Worm (Caenorhabditis elegans): ENCODE results near the gene F25B3.2.

ce11 chrV:9583323-9583644 is 6.2 kb downstream of the F25B3.2 start, which contains the start of gene K09G1.1:
- TF ChIP-seq cebp-1 (GFP tag; IDR thresholded peaks at IDR 0.05): no peak
- no peak for TF ChIP-seq cebp-1 (tag; optimal IDR thresholded peaks at IDR 0.05)
- TF ChIP-seq ama-1 (optimal IDR thresholded peaks at IDR 0.05): no peak
- no peak for TF ChIP-seq ama-1 (GFP tag; optimal IDR thresholded peaks at IDR 0.05)
- TF ChIP-seq zim-3 (tag; optimal IDR thresholded peaks at IDR 0.05): no peak
- no peak for TF ChIP-seq nfya-1 (tag; optimal IDR thresholded peaks at IDR 0.05; ENCODE audit: borderline replicate concordance, insufficient read depth)
- no peak for TF ChIP-seq ztf-26 (tag; optimal IDR thresholded peaks at IDR 0.05)
- no peak for TF ChIP-seq C17E4.6 (GFP tag; IDR thresholded peaks at IDR 0.05)
- TF ChIP-seq B0336.3 (GFP tag; IDR thresholded peaks at IDR 0.05): no peak
- TF ChIP-seq ekl-4 (GFP tag; IDR thresholded peaks at IDR 0.05): no peak
- TF ChIP-seq lsy-27 (tag; optimal IDR thresholded peaks at IDR 0.05; ENCODE audit: borderline replicate concordance, insufficient read depth): no peak
- no peak for TF ChIP-seq Y53G8AR.9 (GFP tag; conservative IDR thresholded peaks at IDR 0.05)
- TF ChIP-seq aptf-2 (GFP tag; conservative IDR thresholded peaks at IDR 0.05): no peak
- no peak for TF ChIP-seq snpc-4 (GFP tag; optimal IDR thresholded peaks at IDR 0.05)
- TF ChIP-seq snpc-4 (tag; optimal IDR thresholded peaks at IDR 0.05): no peak
- no peak for TF ChIP-seq madf-3 (GFP tag; IDR thresholded peaks at IDR 0.05)
- TF ChIP-seq dpl-1 (GFP tag; optimal IDR thresholded peaks at IDR 0.05): no peak
